Comparison of ENCODE assay signal across 2 worm cellular contexts in the genomic region with DNA sequence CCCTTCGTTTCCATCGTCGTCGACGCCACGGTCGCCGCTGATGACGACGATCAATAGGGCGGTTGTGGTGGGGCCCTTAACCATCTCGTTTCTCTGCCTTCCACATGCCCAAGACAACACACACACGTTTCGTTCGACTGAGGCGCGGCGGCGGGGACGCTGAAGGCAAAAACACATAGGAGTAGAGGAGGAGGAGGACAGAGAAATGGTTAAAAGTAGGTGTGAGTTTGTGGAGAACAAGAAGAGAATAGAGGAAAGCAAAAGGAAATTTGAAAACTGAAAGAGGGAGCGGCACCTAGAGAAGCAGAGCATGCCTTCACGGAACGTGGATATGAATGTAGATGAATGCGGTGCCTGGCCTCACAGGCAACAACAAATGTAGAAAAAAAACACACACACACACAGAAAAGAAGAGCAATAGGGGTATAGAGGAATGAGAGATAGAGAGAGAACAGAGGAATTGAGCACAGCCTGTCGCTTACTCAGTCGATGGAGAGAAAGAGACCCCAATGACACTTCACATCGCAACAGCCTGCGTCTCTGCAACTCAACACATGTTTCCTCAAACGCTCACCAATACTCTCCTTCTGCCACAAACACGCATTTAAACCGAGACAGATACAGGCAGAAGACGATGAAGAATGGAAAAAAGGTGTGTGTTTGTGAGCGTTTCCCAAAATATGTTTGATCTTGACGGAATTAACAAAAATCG.
A peak's percentile ranks its signal among the peaks of the same experiment; 100 is the strongest.
TF ChIP-seq lines count a peak whose summit lies in the region.

No protein-coding gene starts in this region.

TF ChIP-seq in whole organism, L1 larva, 84 proteins besides CTCF, POLR2A, EP300 and RAD21 (continued from another document):
- TF ChIP-seq lin-39 (tag; optimal IDR thresholded peaks at IDR 0.05; lab: Kevin White, UChicago), result peak; percentile 3
- TF ChIP-seq rnt-1 (tag; optimal IDR thresholded peaks at IDR 0.05; lab: Kevin White, UChicago), result peak; percentile 81
- TF ChIP-seq mef-2 (tag; optimal IDR thresholded peaks at IDR 0.05; lab: Kevin White, UChicago), result no peak
- TF ChIP-seq hlh-4 (tag; optimal IDR thresholded peaks at IDR 0.05; lab: Kevin White, UChicago), result no peak
- peak; percentile 81 for TF ChIP-seq nhr-47 (tag; optimal IDR thresholded peaks at IDR 0.05; lab: Kevin White, UChicago)
- TF ChIP-seq ceh-90 (tag; optimal IDR thresholded peaks at IDR 0.05; lab: Kevin White, UChicago), result no peak
- TF ChIP-seq snu-23 (GFP tag; optimal IDR thresholded peaks at IDR 0.05; lab: Kevin White, UChicago), result peak; percentile 89
- TF ChIP-seq nhr-90 (tag; optimal IDR thresholded peaks at IDR 0.05; lab: Kevin White, UChicago; ENCODE audit: poor library complexity), result peak; percentile 42
- no peak for TF ChIP-seq elt-3 (tag; optimal IDR thresholded peaks at IDR 0.05; lab: Kevin White, UChicago)
- TF ChIP-seq aly-2 (tag; optimal IDR thresholded peaks at IDR 0.05; lab: Kevin White, UChicago), result peak; percentile 80
- TF ChIP-seq lir-3 (tag; optimal IDR thresholded peaks at IDR 0.05; lab: Kevin White, UChicago; ENCODE audit: poor library complexity), result peak; percentile 55
- peak; percentile 68 for TF ChIP-seq tbx-2 (tag; optimal IDR thresholded peaks at IDR 0.05; lab: Kevin White, UChicago)
- TF ChIP-seq isw-1 (GFP tag; IDR thresholded peaks at IDR 0.05; lab: Robert Waterston, UW), result peak; percentile 43
- TF ChIP-seq sptf-1 (tag; optimal IDR thresholded peaks at IDR 0.05; lab: Kevin White, UChicago), result no peak
- no peak for TF ChIP-seq nhr-12 (tag; optimal IDR thresholded peaks at IDR 0.05; lab: Kevin White, UChicago)
- no peak for TF ChIP-seq efl-3 (GFP tag; optimal IDR thresholded peaks at IDR 0.05; lab: Kevin White, UChicago)
- TF ChIP-seq vab-15 (tag; optimal IDR thresholded peaks at IDR 0.05; lab: Kevin White, UChicago), result no peak
- no peak for TF ChIP-seq lin-15B (tag; optimal IDR thresholded peaks at IDR 0.05; lab: Kevin White, UChicago)
- peak; percentile 30 to 50 (median 49) for TF ChIP-seq ceh-82 (tag; optimal IDR thresholded peaks at IDR 0.05; lab: Kevin White, UChicago)
- TF ChIP-seq F16B12.6 (tag; optimal IDR thresholded peaks at IDR 0.05; lab: Kevin White, UChicago), result no peak
- peak; percentile 93 for TF ChIP-seq fkh-8 (tag; optimal IDR thresholded peaks at IDR 0.05; lab: Kevin White, UChicago)
- peak; percentile 84 for TF ChIP-seq irx-1 (tag; optimal IDR thresholded peaks at IDR 0.05; lab: Kevin White, UChicago)
- TF ChIP-seq nhr-85 (tag; lab: Kevin White, UChicago), result peak; percentile 85
- no peak for TF ChIP-seq grh-1 (GFP tag; IDR thresholded peaks at IDR 0.05; lab: Robert Waterston, UW)
- peak; percentile 55; the same call in 1 of the 2 replicates for TF ChIP-seq ceh-88 (GFP tag; IDR thresholded peaks at IDR 0.05; lab: Robert Waterston, UW)
- TF ChIP-seq lin-35 (GFP tag; optimal IDR thresholded peaks at IDR 0.05; lab: Kevin White, UChicago), result peak; percentile 19 to 67
- TF ChIP-seq skn-1 (tag; optimal IDR thresholded peaks at IDR 0.05; lab: Kevin White, UChicago), result no peak
- peak; percentile 64 for TF ChIP-seq lin-13 (GFP tag; optimal IDR thresholded peaks at IDR 0.05; lab: Kevin White, UChicago)

TF ChIP-seq in whole organism, young adult, 124 proteins besides CTCF, POLR2A, EP300 and RAD21 (continued from another document):
- TF ChIP-seq ama-1 (optimal IDR thresholded peaks at IDR 0.05; lab: Kevin White, UChicago) (no peak), ama-1 (GFP tag; optimal IDR thresholded peaks at IDR 0.05; lab: Kevin White, UChicago) (no peak), nfyb-1 (GFP tag; IDR thresholded peaks at IDR 0.05; lab: Robert Waterston, UW) (peak; percentile 43; the same call in 1 of the 2 replicates)
